Worm (Caenorhabditis elegans): ENCODE results near the gene dyf-19.
A peak's percentile ranks its signal among the peaks of the same experiment; 100 is the strongest.

dyf-19 gene

ce11 chrV:19623523-19624312, 1.1 kb upstream of the dyf-19 start:
- TF ChIP-seq sea-1 (GFP tag; conservative IDR thresholded peaks at IDR 0.05) (no peak), scrt-1 (GFP tag; IDR thresholded peaks at IDR 0.05) (no peak), pes-1 (GFP tag; IDR thresholded peaks at IDR 0.05) (no peak), tbx-11 (GFP tag; IDR thresholded peaks at IDR 0.05) (no peak), ets-7 (tag; optimal IDR thresholded peaks at IDR 0.05) (no peak), tra-4 (tag; optimal IDR thresholded peaks at IDR 0.05) (no peak), ceh-36 (tag; optimal IDR thresholded peaks at IDR 0.05) (no peak), ama-1 (optimal IDR thresholded peaks at IDR 0.05) (no peak), F13C5.2 (tag; optimal IDR thresholded peaks at IDR 0.05) (no peak)

- TF ChIP-seq ets-7 (tag; optimal IDR thresholded peaks at IDR 0.05) (no peak), tbx-11 (GFP tag; IDR thresholded peaks at IDR 0.05) (no peak), tra-4 (tag; optimal IDR thresholded peaks at IDR 0.05) (no peak), B0310.2 (tag; optimal IDR thresholded peaks at IDR 0.05) (no peak), hmg-4 (GFP tag; optimal IDR thresholded peaks at IDR 0.05) (no peak), pes-1 (GFP tag; IDR thresholded peaks at IDR 0.05) (no peak), scrt-1 (GFP tag; IDR thresholded peaks at IDR 0.05) (no peak), aly-1 (tag; optimal IDR thresholded peaks at IDR 0.05) (no peak), hmbx-1 (tag; optimal IDR thresholded peaks at IDR 0.05) (no peak), flt-1 (GFP tag; IDR thresholded peaks at IDR 0.05) (no peak), ceh-13 (GFP tag; optimal IDR thresholded peaks at IDR 0.05) (no peak), tbx-37 (GFP tag; conservative IDR thresholded peaks at IDR 0.05) (no peak), F13C5.2 (tag; optimal IDR thresholded peaks at IDR 0.05) (no peak), sea-1 (GFP tag; conservative IDR thresholded peaks at IDR 0.05) (no peak)
Measured at ce11 chrV:19625719-19626118, 870 bp downstream of the dyf-19 start.

DNA sequence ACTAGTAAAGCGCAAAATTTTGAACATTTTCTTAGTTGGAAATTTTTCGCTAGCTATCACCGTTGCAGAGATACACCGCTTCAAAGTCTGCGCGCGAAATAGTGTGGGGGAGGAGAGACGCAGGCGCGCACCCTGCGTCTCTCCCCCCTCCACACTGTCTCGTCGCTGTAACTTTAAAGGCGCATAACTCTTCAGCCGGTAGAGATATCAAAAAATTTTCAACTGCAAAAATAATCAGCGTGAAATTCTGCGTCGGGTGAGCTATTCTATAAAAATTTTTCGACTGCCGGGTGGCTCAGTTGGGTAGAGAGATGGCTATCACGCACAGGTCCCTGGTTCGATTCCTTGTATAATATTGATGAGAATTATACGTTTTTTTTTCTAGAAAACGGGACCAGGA, 4.7 kb downstream of the dyf-19 start:
- TF ChIP-seq hmg-4 (GFP tag; optimal IDR thresholded peaks at IDR 0.05) (peak; percentile 37), pes-1 (GFP tag; IDR thresholded peaks at IDR 0.05) (peak; percentile 53), hmbx-1 (tag; optimal IDR thresholded peaks at IDR 0.05) (no peak)

DNA sequence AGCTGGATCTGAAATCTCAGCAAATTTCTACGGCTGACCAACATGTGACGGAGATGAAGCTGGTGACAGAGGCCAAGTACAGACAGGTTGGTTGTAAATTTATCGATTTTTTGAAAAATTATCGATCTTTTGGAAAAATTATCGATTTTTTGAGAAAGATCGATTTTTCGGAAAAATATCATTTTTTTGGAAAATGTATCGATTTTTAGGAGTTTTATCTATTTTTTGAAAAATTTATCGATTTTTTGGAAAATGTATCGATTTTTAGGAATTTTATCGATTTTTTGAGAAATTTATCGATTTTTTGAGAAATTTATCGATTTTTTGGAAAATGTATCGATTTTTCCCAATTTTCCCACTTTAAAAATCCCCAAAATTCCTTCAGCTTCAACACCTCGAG, 5.1 kb downstream of the dyf-19 start:
- TF ChIP-seq ceh-13 (GFP tag; optimal IDR thresholded peaks at IDR 0.05) = no peak
- no peak for TF ChIP-seq tbx-37 (GFP tag; conservative IDR thresholded peaks at IDR 0.05)
- no peak for TF ChIP-seq B0310.2 (tag; optimal IDR thresholded peaks at IDR 0.05)
- no peak for TF ChIP-seq ama-1 (optimal IDR thresholded peaks at IDR 0.05)
- no peak for TF ChIP-seq pes-1 (GFP tag; IDR thresholded peaks at IDR 0.05)
- TF ChIP-seq hmg-4 (GFP tag; optimal IDR thresholded peaks at IDR 0.05) = no peak
- no peak for TF ChIP-seq sea-1 (GFP tag; conservative IDR thresholded peaks at IDR 0.05)
- TF ChIP-seq ceh-36 (tag; optimal IDR thresholded peaks at IDR 0.05) = no peak
- TF ChIP-seq hmbx-1 (tag; optimal IDR thresholded peaks at IDR 0.05) = no peak

DNA sequence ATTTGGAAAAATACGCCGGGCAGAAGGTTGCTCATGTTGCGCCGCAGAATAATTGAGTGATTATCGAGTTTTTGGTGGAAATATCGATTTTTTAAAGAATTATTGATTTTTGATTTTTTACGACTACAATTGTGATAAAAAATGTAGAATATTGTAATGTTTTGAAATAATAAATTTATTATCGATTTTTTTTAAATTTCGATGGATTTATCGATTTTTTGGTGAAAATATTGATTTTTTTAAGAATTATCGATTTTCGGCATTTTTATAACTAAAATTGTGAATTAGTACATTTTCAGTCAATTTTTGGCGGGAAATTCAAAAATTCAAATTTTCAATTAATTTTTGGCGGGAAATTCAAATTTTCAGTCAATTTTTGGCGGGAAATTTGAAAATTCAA, 5.7 kb downstream of the dyf-19 start:
- TF ChIP-seq aly-1 (tag; optimal IDR thresholded peaks at IDR 0.05) (no peak), F13C5.2 (tag; optimal IDR thresholded peaks at IDR 0.05) (no peak), flt-1 (GFP tag; IDR thresholded peaks at IDR 0.05) (no peak), hmg-4 (GFP tag; optimal IDR thresholded peaks at IDR 0.05) (no peak), B0310.2 (tag; optimal IDR thresholded peaks at IDR 0.05) (no peak), sea-1 (GFP tag; conservative IDR thresholded peaks at IDR 0.05) (no peak), tbx-37 (GFP tag; conservative IDR thresholded peaks at IDR 0.05) (no peak), hmbx-1 (tag; optimal IDR thresholded peaks at IDR 0.05) (no peak)

ce11 chrV:19632546-19632945, 7.7 kb downstream of the dyf-19 start, which contains the start of gene Y43F8C.5:
TSS of gene Y43F8C.5 (minus strand) at chrV:19632646.
- no peak for TF ChIP-seq ceh-36 (tag; optimal IDR thresholded peaks at IDR 0.05)
- TF ChIP-seq ceh-13 (GFP tag; optimal IDR thresholded peaks at IDR 0.05) = no peak
- no peak for TF ChIP-seq hmbx-1 (tag; optimal IDR thresholded peaks at IDR 0.05)
- TF ChIP-seq scrt-1 (GFP tag; IDR thresholded peaks at IDR 0.05) = no peak
- no peak for TF ChIP-seq hmg-4 (GFP tag; optimal IDR thresholded peaks at IDR 0.05)
- no peak for TF ChIP-seq sea-1 (GFP tag; conservative IDR thresholded peaks at IDR 0.05)
- TF ChIP-seq pes-1 (GFP tag; IDR thresholded peaks at IDR 0.05) = no peak
- TF ChIP-seq B0310.2 (tag; optimal IDR thresholded peaks at IDR 0.05) = no peak
- TF ChIP-seq hnd-1 (tag; optimal IDR thresholded peaks at IDR 0.05) = no peak

DNA sequence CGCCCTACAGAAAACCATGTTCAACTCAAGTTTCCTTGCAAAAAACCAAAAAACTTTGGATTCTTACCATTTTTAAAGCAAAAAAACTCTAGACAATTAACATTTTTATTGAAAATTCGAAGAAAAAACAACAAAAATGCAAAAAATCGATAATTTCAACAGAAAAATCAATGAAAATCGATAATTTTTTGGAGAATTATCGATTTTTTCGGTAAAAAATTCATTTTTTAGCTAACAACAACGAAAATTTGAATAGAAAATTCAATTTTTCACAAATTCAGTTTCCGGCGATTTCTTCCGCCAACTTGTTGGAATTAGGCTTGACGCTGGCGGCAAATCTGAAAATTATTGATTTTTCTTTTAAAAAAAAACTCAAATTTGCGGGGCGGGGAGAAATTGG, 8.1 kb downstream of the dyf-19 start:
- no peak for TF ChIP-seq aly-1 (tag; optimal IDR thresholded peaks at IDR 0.05)
- no peak for TF ChIP-seq flt-1 (GFP tag; IDR thresholded peaks at IDR 0.05)
- no peak for TF ChIP-seq tra-4 (tag; optimal IDR thresholded peaks at IDR 0.05)
- no peak for TF ChIP-seq B0310.2 (tag; optimal IDR thresholded peaks at IDR 0.05)
- no peak for TF ChIP-seq hmbx-1 (tag; optimal IDR thresholded peaks at IDR 0.05)
- no peak for TF ChIP-seq ets-7 (tag; optimal IDR thresholded peaks at IDR 0.05)
- no peak for TF ChIP-seq ceh-13 (GFP tag; optimal IDR thresholded peaks at IDR 0.05)
- TF ChIP-seq ama-1 (optimal IDR thresholded peaks at IDR 0.05) = no peak
- TF ChIP-seq scrt-1 (GFP tag; IDR thresholded peaks at IDR 0.05) = no peak
- TF ChIP-seq tbx-37 (GFP tag; conservative IDR thresholded peaks at IDR 0.05) = no peak
- no peak for TF ChIP-seq tbx-11 (GFP tag; IDR thresholded peaks at IDR 0.05)
- no peak for TF ChIP-seq pes-1 (GFP tag; IDR thresholded peaks at IDR 0.05)
- TF ChIP-seq ceh-36 (tag; optimal IDR thresholded peaks at IDR 0.05) = no peak

DNA sequence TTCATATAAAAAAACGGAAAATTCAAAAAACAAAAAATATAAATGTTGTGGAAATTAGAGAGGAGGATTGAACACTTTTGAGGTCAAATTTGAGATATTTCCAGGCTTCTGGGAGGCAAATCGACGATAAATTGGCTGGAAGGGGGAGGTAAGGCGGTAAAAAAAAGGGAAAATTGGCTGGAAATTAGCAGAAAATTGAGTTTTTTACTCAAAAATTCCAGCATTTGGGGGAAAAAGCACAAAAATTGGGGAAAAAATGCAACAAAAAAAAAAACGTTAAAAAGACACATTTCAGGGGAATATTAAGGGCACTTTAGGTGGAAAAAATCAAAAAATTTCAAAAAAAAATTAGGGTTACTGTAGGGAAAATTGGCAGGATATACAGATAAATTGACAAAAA, 9.3 kb downstream of the dyf-19 start:
- TF ChIP-seq tbx-37 (GFP tag; conservative IDR thresholded peaks at IDR 0.05) (0 out of 2 replicates have a peak, but pooled peaks have one; percentile 8), hnd-1 (tag; optimal IDR thresholded peaks at IDR 0.05) (no peak)
